Worm (Caenorhabditis elegans): ENCODE measurements around the gene nhr-142.
"Not testable (repeated sequence)": the region's sequence is repeated elsewhere in the genome, so short reads cannot be mapped to it uniquely, and the experiment has no call there.

- not testable (repeated sequence) for TF ChIP-seq him-1, W03F9.2, dao-5 (tag; optimal IDR thresholded peaks at IDR 0.05)
Measured at ce11 chrV:5755203-5755693, 35.1 kb downstream of the nhr-142 start, which contains the start of gene K09H11.11.

Measured in whole organism, L4/young adult.